Worm (Caenorhabditis elegans): Measurements from ENCODE around the gene pho-8.
A peak's percentile ranks its signal among the peaks of the same experiment; 100 is the strongest.

- TF ChIP-seq unc-42 (tag; optimal IDR thresholded peaks at IDR 0.05) (peak; percentile 21), ama-1 (optimal IDR thresholded peaks at IDR 0.05) (no peak), tbx-2 (tag; optimal IDR thresholded peaks at IDR 0.05) (peak; percentile 34)
Observed at ce11 chrV:11852305-11852704, 18.9 kb downstream of the pho-8 start.
